Fruit fly (Drosophila melanogaster): Measurements from ENCODE around the gene PIG-P.

PIG-P gene

dm6 chr3R:26008892-26009539, 49.0 kb downstream of the PIG-P start (continued):
- TF ChIP-seq CG8924 (tag; optimal IDR thresholded peaks at IDR 0.05) (peak; percentile 93), CG10543 (GFP tag; optimal IDR thresholded peaks at IDR 0.05) (no peak), lilli (GFP tag; optimal IDR thresholded peaks at IDR 0.05) (peak; percentile 91), cas (GFP tag; IDR thresholded peaks at IDR 0.05) (peak; percentile 38; the same call in 1 of the 2 replicates), knrl (GFP tag; IDR thresholded peaks at IDR 0.05; ENCODE audit: partially characterized antibody) (no peak), Sry-β (GFP tag; optimal IDR thresholded peaks at IDR 0.05) (peak; percentile 81), phol (tag; optimal IDR thresholded peaks at IDR 0.05) (peak; percentile 92), Blimp-1 (GFP tag; optimal IDR thresholded peaks at IDR 0.05) (peak; percentile 90), Hsf (GFP tag; optimal IDR thresholded peaks at IDR 0.05) (peak; percentile 91), Dad (GFP tag; optimal IDR thresholded peaks at IDR 0.05) (peak; percentile 82), CG16813 (GFP tag; IDR thresholded peaks at IDR 0.05; ENCODE audit: partially characterized antibody) (no peak), h (optimal IDR thresholded peaks at IDR 0.05) (no peak), CG18619 (GFP tag; optimal IDR thresholded peaks at IDR 0.05) (peak; percentile 83), CG3838 (GFP tag; optimal IDR thresholded peaks at IDR 0.05) (peak; percentile 55), mam (GFP tag; optimal IDR thresholded peaks at IDR 0.05) (peak; percentile 87), Hr3 (GFP tag; optimal IDR thresholded peaks at IDR 0.05) (peak; percentile 86), CG10321 (GFP tag; IDR thresholded peaks at IDR 0.05) (peak; percentile 52), Poxn (GFP tag; IDR thresholded peaks at IDR 0.05) (peak; percentile 63), pnt (GFP tag; optimal IDR thresholded peaks at IDR 0.05) (peak; percentile 79), p53 (GFP tag; optimal IDR thresholded peaks at IDR 0.05) (peak; percentile 68), TFAM (GFP tag; optimal IDR thresholded peaks at IDR 0.05) (no peak), caup (GFP tag; optimal IDR thresholded peaks at IDR 0.05; ENCODE audit: severe bottlenecking) (peak; percentile 75), CG17361 (GFP tag; IDR thresholded peaks at IDR 0.05) (peak; percentile 91), CG12104 (GFP tag; optimal IDR thresholded peaks at IDR 0.05) (peak; percentile 76), scrt (GFP tag; optimal IDR thresholded peaks at IDR 0.05) (peak; percentile 84), CG10209 (GFP tag; optimal IDR thresholded peaks at IDR 0.05) (peak; percentile 84), grau (tag; optimal IDR thresholded peaks at IDR 0.05) (peak; percentile 90), CG6683 (GFP tag; optimal IDR thresholded peaks at IDR 0.05) (peak; percentile 56), CG30020 (tag; optimal IDR thresholded peaks at IDR 0.05) (peak; percentile 60), bsh (GFP tag; optimal IDR thresholded peaks at IDR 0.05) (peak; percentile 93 to 95), CG7745 (tag; optimal IDR thresholded peaks at IDR 0.05) (no peak), CG10147 (GFP tag; optimal IDR thresholded peaks at IDR 0.05) (peak; percentile 84), HLH54F (GFP tag; optimal IDR thresholded peaks at IDR 0.05) (peak; percentile 81), Eip74EF (GFP tag; optimal IDR thresholded peaks at IDR 0.05) (peak in 1 of 2 experiments; percentile 90), ac (GFP tag; optimal IDR thresholded peaks at IDR 0.05) (no peak), en (GFP tag; optimal IDR thresholded peaks at IDR 0.05) (peak; percentile 78), Sox100B (GFP tag; optimal IDR thresholded peaks at IDR 0.05) (peak; percentile 89), CG13775 (GFP tag; optimal IDR thresholded peaks at IDR 0.05) (peak; percentile 80), CG32767 (GFP tag; IDR thresholded peaks at IDR 0.05) (peak; percentile 83), CG1233 (GFP tag; optimal IDR thresholded peaks at IDR 0.05) (peak; percentile 81), dan (GFP tag; IDR thresholded peaks at IDR 0.05) (no peak), so (GFP tag; IDR thresholded peaks at IDR 0.05) (peak; percentile 84; the same call in 2 of the 3 replicates), Side (GFP tag; optimal IDR thresholded peaks at IDR 0.05) (peak; percentile 83), CG7786 (GFP tag; optimal IDR thresholded peaks at IDR 0.05) (peak; percentile 84), CG5953 (GFP tag; IDR thresholded peaks at IDR 0.05) (peak; percentile 75), BEAF-32 (GFP tag; optimal IDR thresholded peaks at IDR 0.05) (no peak), klu (GFP tag; IDR thresholded peaks at IDR 0.05) (peak; percentile 83), oc (tag; optimal IDR thresholded peaks at IDR 0.05) (peak; percentile 78), CG8388 (GFP tag; optimal IDR thresholded peaks at IDR 0.05) (peak; percentile 88)

Data from whole organism, embryonic.